Worm (Caenorhabditis elegans): ENCODE results near the gene C15H7.3.

DNA sequence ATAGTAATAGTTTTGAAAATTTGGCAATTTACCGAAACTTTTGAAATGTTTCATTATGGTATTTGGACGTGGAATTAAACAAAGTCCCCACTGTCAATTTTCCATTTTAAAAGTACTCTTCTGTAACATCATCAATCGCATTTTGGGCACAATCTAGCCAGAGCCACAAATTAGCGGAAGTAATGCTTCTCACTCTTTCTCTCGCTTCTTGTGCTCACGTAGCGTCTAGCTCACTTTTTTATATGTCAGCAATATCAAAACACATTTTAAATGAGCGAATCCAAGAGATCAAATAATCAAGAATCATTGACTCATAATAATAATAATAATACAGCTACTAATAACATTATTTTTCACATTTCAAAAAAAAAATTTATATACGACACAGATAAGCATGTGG, 12.2 kb upstream of the C15H7.3 start:
- no peak for TF ChIP-seq unc-62 (GFP tag; optimal IDR thresholded peaks at IDR 0.05)
- TF ChIP-seq pha-4 (tag; optimal IDR thresholded peaks at IDR 0.05): no peak
- no peak for TF ChIP-seq lin-32 (GFP tag; optimal IDR thresholded peaks at IDR 0.05)
- TF ChIP-seq blmp-1 (tag; optimal IDR thresholded peaks at IDR 0.05): no peak
- no peak for TF ChIP-seq bed-3 (GFP tag; optimal IDR thresholded peaks at IDR 0.05)
- no peak for TF ChIP-seq unc-39 (tag; optimal IDR thresholded peaks at IDR 0.05)
- TF ChIP-seq elt-1 (tag; optimal IDR thresholded peaks at IDR 0.05; ENCODE audit: borderline replicate concordance, insufficient read depth): no peak
- TF ChIP-seq snpc-4 (tag; optimal IDR thresholded peaks at IDR 0.05): no peak
- TF ChIP-seq lsy-2 (tag; optimal IDR thresholded peaks at IDR 0.05): no peak
- no peak for TF ChIP-seq mep-1 (tag; optimal IDR thresholded peaks at IDR 0.05)
- TF ChIP-seq mab-5 (tag; optimal IDR thresholded peaks at IDR 0.05): no peak
- no peak for TF ChIP-seq nhr-28 (tag; optimal IDR thresholded peaks at IDR 0.05)
- no peak for TF ChIP-seq sptf-1 (tag; optimal IDR thresholded peaks at IDR 0.05)
